Worm (Caenorhabditis elegans) whole organism, young adult: Measurements from ENCODE around the gene prk-2.
"Not testable (repeated sequence)": the region's sequence is repeated elsewhere in the genome, so short reads cannot be mapped to it uniquely, and the experiment has no call there.

Experiments used
- B0035.1 ChIP-seq: sonication (generic microtip); optimal IDR thresholded peaks from 2 replicates; lab custom pipeline; 2016; ENCODE audit warnings: missing genetic modification characterization, mild to moderate bottlenecking, missing compliant biosample characterization, missing genotype, missing genetic modification reagents
- B0261.1 ChIP-seq: sonication (generic microtip); optimal IDR thresholded peaks from 2 replicates; lab custom pipeline; 2016; ENCODE audit warnings: mild to moderate bottlenecking, missing genetic modification characterization, moderate library complexity, missing compliant biosample characterization
- F33H1.4 ChIP-seq: fragments of 200-800 bp; sonication (Bioruptor generic); IDR thresholded peaks from 2 replicates; pipeline ENCODE4 v1.3.6; 2022; ENCODE audit warnings: missing genetic modification reagents, missing genetic modification characterization, missing compliant biosample characterization
- F49E8.2 ChIP-seq: sonication (generic microtip); optimal IDR thresholded peaks from 3 replicates; lab custom pipeline; 2017; ENCODE audit warnings: missing genetic modification characterization, mild to moderate bottlenecking, missing compliant biosample characterization, antibody characterized with exemption, moderate library complexity; ENCODE audit not compliant: insufficient read depth
- F52B5.7 ChIP-seq: sonication (generic microtip); optimal IDR thresholded peaks from 2 replicates; lab custom pipeline; 2016; ENCODE audit warnings: mild to moderate bottlenecking, missing genetic modification characterization, missing compliant biosample characterization
- T07F8.4 ChIP-seq: sonication (generic microtip); optimal IDR thresholded peaks from 2 replicates; lab custom pipeline; 2016; ENCODE audit warnings: mild to moderate bottlenecking, missing genetic modification characterization, moderate library complexity, missing compliant biosample characterization
- T26A5.8 ChIP-seq: sonication (generic microtip); optimal IDR thresholded peaks from 2 replicates; lab custom pipeline; 2016; ENCODE audit warnings: missing genetic modification characterization, missing compliant biosample characterization
- Y53G8AR.9 ChIP-seq: fragments of 200-800 bp; sonication (Bioruptor generic); conservative IDR thresholded peaks from 2 replicates; pipeline ENCODE4 v1.3.6; 2022; ENCODE audit warnings: missing genetic modification reagents, missing genetic modification characterization, missing compliant biosample characterization
- ama-1 ChIP-seq, 3 experiments: fragments of 150-350 bp in 1 of 3; sonication (generic microtip) in 2 of 3; optimal IDR thresholded peaks; 2 replicates each; lab custom pipeline; 2014 to 2018; ENCODE audit warnings: missing biosample characterization in 2 of 3, missing genetic modification characterization in 2 of 3, missing genetic modification reagents in 2 of 3
- aptf-3 ChIP-seq: fragments of 200-800 bp; sonication (Bioruptor generic); IDR thresholded peaks from 2 replicates; pipeline ENCODE4 v1.3.6; 2022; ENCODE audit warnings: missing genetic modification characterization, missing compliant biosample characterization
- atf-7 ChIP-seq: sonication (generic microtip); optimal IDR thresholded peaks from 2 replicates; lab custom pipeline; 2017; ENCODE audit warnings: mild to moderate bottlenecking, missing genetic modification characterization, missing compliant biosample characterization
- attf-3 ChIP-seq: fragments of 200-800 bp; sonication (Bioruptor generic); conservative IDR thresholded peaks from 2 replicates; pipeline ENCODE4 v1.3.6; 2022; ENCODE audit warnings: missing genetic modification reagents, missing genetic modification characterization, missing compliant biosample characterization
- bed-1 ChIP-seq: fragments of 200-800 bp; sonication (Bioruptor generic); IDR thresholded peaks from 2 replicates; pipeline ENCODE4 v1.3.6; 2022; ENCODE audit warnings: missing genetic modification reagents, missing genetic modification characterization, missing compliant biosample characterization
- ccch-3 ChIP-seq: fragments of 200-800 bp; sonication (Bioruptor generic); optimal IDR thresholded peaks from 2 replicates; lab custom pipeline; 2018; ENCODE audit warnings: mild to moderate bottlenecking, missing genetic modification characterization, missing compliant biosample characterization
- cebp-1 ChIP-seq, 2 experiments: fragments of 200-800 bp in 1 of 2; sonication (Bioruptor generic) in 1 of 2; sonication (generic microtip) in 1 of 2; IDR thresholded peaks in 1 of 2; optimal IDR thresholded peaks in 1 of 2; 2 replicates each; pipeline versions ENCODE4 v1.3.6 to Lab custom; 2017 to 2022; ENCODE audit warnings: missing compliant biosample characterization in 2 of 2, missing genetic modification characterization in 2 of 2, mild to moderate bottlenecking in 1 of 2, missing genetic modification reagents in 1 of 2, moderate library complexity in 1 of 2
- die-1 ChIP-seq: sonication (generic microtip); optimal IDR thresholded peaks from 2 replicates; lab custom pipeline; 2016; ENCODE audit warnings: missing genotype, mild to moderate bottlenecking, missing genetic modification characterization, missing compliant biosample characterization
- dox-1 ChIP-seq: fragments of 200-800 bp; sonication (Bioruptor generic); IDR thresholded peaks from 2 replicates; pipeline ENCODE4 v1.3.6; 2022; ENCODE audit warnings: missing genetic modification reagents, missing genetic modification characterization, missing compliant biosample characterization
- dpff-1 ChIP-seq: sonication (generic microtip); optimal IDR thresholded peaks from 2 replicates; lab custom pipeline; 2017; ENCODE audit warnings: mild to moderate bottlenecking, missing genetic modification characterization, missing compliant biosample characterization
- efl-1 ChIP-seq: fragments of 150-350 bp; optimal IDR thresholded peaks from 2 replicates; lab custom pipeline; 2014; ENCODE audit warnings: missing biosample characterization, missing genetic modification reagents, missing genetic modification characterization
- egl-18 ChIP-seq: fragments of 200-800 bp; sonication (Bioruptor generic); IDR thresholded peaks from 2 replicates; pipeline ENCODE4 v1.3.6; 2022; ENCODE audit warnings: missing genetic modification reagents, missing genetic modification characterization, missing compliant biosample characterization
- egrh-3 ChIP-seq: fragments of 200-800 bp; sonication (Bioruptor generic); IDR thresholded peaks from 2 replicates; pipeline ENCODE4 v1.3.6; 2022; ENCODE audit warnings: missing genetic modification reagents, missing genetic modification characterization, missing compliant biosample characterization
- hmg-1.2 ChIP-seq: fragments of 200-800 bp; sonication (Bioruptor generic); IDR thresholded peaks from 2 replicates; pipeline ENCODE4 v1.3.6; 2022; ENCODE audit warnings: missing genetic modification reagents, missing genetic modification characterization, missing compliant biosample characterization
- hmg-20 ChIP-seq: fragments of 200-800 bp; sonication (Bioruptor generic); IDR thresholded peaks from 2 replicates; pipeline ENCODE4 v1.3.6; 2022; ENCODE audit warnings: missing genetic modification reagents, missing genetic modification characterization, missing compliant biosample characterization
- hsf-1 ChIP-seq: fragments of 200-800 bp; sonication (Bioruptor generic); IDR thresholded peaks from 2 replicates; pipeline ENCODE4 v1.3.6; 2022; ENCODE audit warnings: missing genetic modification reagents, missing genetic modification characterization, missing compliant biosample characterization
- lag-1 ChIP-seq: fragments of 200-800 bp; sonication (Bioruptor generic); IDR thresholded peaks from 2 replicates; pipeline ENCODE4 v1.3.6; 2022; ENCODE audit warnings: missing genetic modification reagents, missing genetic modification characterization, missing compliant biosample characterization
- let-526 ChIP-seq: fragments of 200-800 bp; sonication (Bioruptor generic); IDR thresholded peaks from 2 replicates; pipeline ENCODE4 v1.3.6; 2022; ENCODE audit warnings: missing genetic modification reagents, missing genetic modification characterization, missing compliant biosample characterization
- let-607 ChIP-seq, 2 experiments: fragments of 200-800 bp in 1 of 2; sonication (Bioruptor generic) in 1 of 2; sonication (generic microtip) in 1 of 2; optimal IDR thresholded peaks; 2 replicates each; lab custom pipeline; 2016 to 2018; ENCODE audit warnings: mild to moderate bottlenecking in 2 of 2, missing compliant biosample characterization in 2 of 2, missing genetic modification characterization in 2 of 2, moderate library complexity in 2 of 2, missing genotype in 1 of 2
- lin-35 ChIP-seq, 3 experiments: fragments of 150-350 bp in 2 of 3; sonication (generic microtip) in 1 of 3; optimal IDR thresholded peaks; 2 replicates each; lab custom pipeline; 2014 to 2018; ENCODE audit warnings: missing biosample characterization in 3 of 3, missing genetic modification characterization in 3 of 3, missing genetic modification reagents in 3 of 3
- lin-54 ChIP-seq: fragments of 200-800 bp; sonication (Bioruptor generic); optimal IDR thresholded peaks from 2 replicates; lab custom pipeline; 2018; ENCODE audit warnings: mild to moderate bottlenecking, missing genetic modification characterization, missing compliant biosample characterization
- lsl-1 ChIP-seq: fragments of 200-800 bp; sonication (Bioruptor generic); optimal IDR thresholded peaks from 2 replicates; lab custom pipeline; 2018; ENCODE audit warnings: mild to moderate bottlenecking, missing genetic modification characterization, moderate library complexity, missing compliant biosample characterization
- madf-10 ChIP-seq: sonication (generic microtip); optimal IDR thresholded peaks from 2 replicates; lab custom pipeline; 2016; ENCODE audit warnings: mild to moderate bottlenecking, missing genetic modification characterization, missing compliant biosample characterization
- mcd-1 ChIP-seq: fragments of 200-800 bp; sonication (Bioruptor generic); IDR thresholded peaks from 2 replicates; pipeline ENCODE4 v1.3.6; 2022; ENCODE audit warnings: missing genetic modification reagents, missing genetic modification characterization, missing compliant biosample characterization
- nfya-1 ChIP-seq: sonication (generic microtip); optimal IDR thresholded peaks from 2 replicates; lab custom pipeline; 2017; ENCODE audit warnings: antibody characterized with exemption, missing compliant biosample characterization, missing genetic modification characterization, borderline replicate concordance; ENCODE audit not compliant: insufficient read depth
- nhr-120 ChIP-seq: fragments of 200-800 bp; sonication (Bioruptor generic); IDR thresholded peaks from 2 replicates; pipeline ENCODE4 v1.3.6; 2022; ENCODE audit warnings: missing genetic modification characterization, missing compliant biosample characterization
- nhr-27 ChIP-seq: fragments of 200-800 bp; sonication (Bioruptor generic); optimal IDR thresholded peaks from 2 replicates; lab custom pipeline; 2018; ENCODE audit warnings: mild to moderate bottlenecking, missing genetic modification characterization, moderate library complexity, missing compliant biosample characterization
- sdz-38 ChIP-seq: sonication (generic microtip); optimal IDR thresholded peaks from 2 replicates; lab custom pipeline; 2016; ENCODE audit warnings: missing genotype, missing genetic modification characterization, missing compliant biosample characterization
- snpc-1.3 ChIP-seq: sonication (generic microtip); optimal IDR thresholded peaks from 2 replicates; lab custom pipeline; 2017; ENCODE audit warnings: missing genetic modification characterization, mild to moderate bottlenecking, missing compliant biosample characterization, antibody characterized with exemption, moderate library complexity, missing genotype, missing genetic modification reagents; ENCODE audit not compliant: insufficient read depth
- somi-1 ChIP-seq: fragments of 200-800 bp; sonication (Bioruptor generic); optimal IDR thresholded peaks from 2 replicates; lab custom pipeline; 2018; ENCODE audit warnings: mild to moderate bottlenecking, missing genetic modification characterization, missing compliant biosample characterization
- sptf-2 ChIP-seq: fragments of 200-800 bp; sonication (Bioruptor generic); optimal IDR thresholded peaks from 2 replicates; lab custom pipeline; 2018; ENCODE audit warnings: mild to moderate bottlenecking, missing genetic modification characterization, missing compliant biosample characterization
- xnd-1 ChIP-seq: sonication (generic microtip); optimal IDR thresholded peaks from 2 replicates; lab custom pipeline; 2016; ENCODE audit warnings: missing genotype, missing genetic modification reagents, missing genetic modification characterization, missing compliant biosample characterization
- zfh-2 ChIP-seq: fragments of 200-800 bp; sonication (Bioruptor generic); conservative IDR thresholded peaks from 2 replicates; pipeline ENCODE4 v1.3.6; 2022; ENCODE audit warnings: missing genetic modification reagents, missing genetic modification characterization, missing compliant biosample characterization
- ztf-18 ChIP-seq: sonication (generic microtip); optimal IDR thresholded peaks from 2 replicates; lab custom pipeline; 2016; ENCODE audit warnings: missing genotype, mild to moderate bottlenecking, missing genetic modification characterization, missing compliant biosample characterization
- ztf-6 ChIP-seq: fragments of 200-800 bp; sonication (Bioruptor generic); IDR thresholded peaks from 2 replicates; pipeline ENCODE4 v1.3.6; 2022; ENCODE audit warnings: missing genetic modification reagents, missing genetic modification characterization, missing compliant biosample characterization

prk-2 gene

DNA sequence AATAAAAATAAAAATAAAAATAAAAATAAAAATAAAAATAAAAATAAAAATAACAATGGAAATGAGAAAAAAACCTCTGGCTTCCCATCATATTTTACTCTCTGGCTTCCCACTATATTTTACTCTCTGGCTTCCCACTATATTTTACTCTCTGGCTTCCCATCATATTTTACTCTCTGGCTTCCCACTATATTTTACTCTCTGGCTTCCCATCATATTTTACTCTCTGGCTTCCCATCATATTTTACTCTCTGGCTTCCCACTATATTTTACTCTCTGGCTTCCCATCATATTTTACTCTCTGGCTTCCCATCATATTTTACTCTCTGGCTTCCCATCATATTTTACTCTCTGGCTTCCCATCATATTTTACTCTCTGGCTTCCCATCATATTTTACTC is 35.7 kb downstream of the prk-2 start:
- peak; percentile 96 for TF ChIP-seq egrh-3 (GFP tag; lab: Robert Waterston, UW)
- TF ChIP-seq, all 124 proteins: peak for 1; not testable (repeated sequence) for 123

DNA sequence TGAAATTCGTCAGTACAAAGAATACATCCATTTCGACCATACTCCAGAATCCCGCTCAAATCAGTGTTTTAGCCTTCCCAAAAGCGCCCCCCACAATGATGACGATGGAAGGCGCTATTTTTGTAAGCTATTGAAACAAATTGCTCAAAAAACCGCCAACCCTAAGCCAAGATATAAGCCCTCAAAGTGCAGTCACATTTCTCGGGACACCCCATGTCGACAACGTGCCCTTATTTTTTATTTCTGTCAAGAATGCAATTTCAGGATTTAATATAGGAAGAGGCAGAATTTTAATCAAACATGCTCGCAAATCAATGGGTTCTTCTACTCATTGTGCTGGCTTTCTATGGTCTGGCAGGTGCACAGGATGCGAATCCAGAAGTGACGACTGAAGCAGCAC is 37.3 kb downstream of the prk-2 start, which contains the start of gene Y53G8AR.1:
TSS of gene Y53G8AR.1 (plus strand) at position 301 of the 400 bp plus-strand sequence.
- TF ChIP-seq ztf-18 (tag; lab: Kevin White, UChicago); ccch-3 (GFP tag; lab: Kevin White, UChicago); nfya-1: not testable (repeated sequence)

DNA sequence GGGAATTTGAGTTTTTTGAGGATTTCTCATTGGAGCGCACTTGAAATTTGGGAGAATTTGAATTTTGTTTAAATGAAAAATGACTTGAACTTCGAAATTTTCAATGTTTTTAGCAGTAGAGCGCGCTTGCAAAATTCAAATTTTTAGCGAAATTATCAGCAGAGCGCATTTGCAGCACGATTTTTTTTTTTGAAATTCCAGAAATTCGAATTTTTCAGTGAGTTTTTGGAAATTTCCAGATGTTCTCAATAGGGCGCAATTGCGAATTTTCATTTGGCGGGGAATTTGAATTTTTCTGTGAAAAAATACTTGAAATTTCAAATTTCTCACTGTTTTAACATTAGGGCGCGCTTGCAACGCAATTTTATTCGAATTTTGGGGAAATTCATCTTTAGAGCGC is 38.2 kb downstream of the prk-2 start:
- TF ChIP-seq hmg-20 (no peak), atf-7 (tag; lab: Kevin White, UChicago) (no peak), efl-1 (peak; percentile 27), snpc-1.3 (peak; percentile 13), madf-10 (tag; lab: Kevin White, UChicago) (no peak), dpff-1 (tag; lab: Kevin White, UChicago) (no peak), cebp-1 (GFP tag; IDR thresholded peaks at IDR 0.05; lab: Robert Waterston, UW) (no peak), cebp-1 (tag; optimal IDR thresholded peaks at IDR 0.05; lab: Kevin White, UChicago) (no peak), mcd-1 (GFP tag; lab: Robert Waterston, UW) (peak; percentile 77), aptf-3 (GFP tag; lab: Robert Waterston, UW) (no peak), lin-35 (GFP tag; optimal IDR thresholded peaks at IDR 0.05; lab: Kevin White, UChicago) (no peak), T07F8.4 (tag; lab: Kevin White, UChicago) (no peak), sptf-2 (GFP tag; lab: Kevin White, UChicago) (no peak), F33H1.4 (0 out of 2 replicates have a peak, but pooled peaks have one; percentile 6), B0035.1 (tag; lab: Kevin White, UChicago) (no peak), zfh-2 (GFP tag; lab: Robert Waterston, UW) (no peak), dox-1 (GFP tag; lab: Robert Waterston, UW) (no peak), sdz-38 (tag; lab: Kevin White, UChicago) (no peak), F52B5.7 (tag; lab: Kevin White, UChicago) (no peak), let-526 (GFP tag; lab: Robert Waterston, UW) (no peak), xnd-1 (tag; lab: Kevin White, UChicago) (peak; percentile 40), Y53G8AR.9 (no peak), nhr-27 (tag; lab: Kevin White, UChicago) (no peak), nfya-1 (no peak), hmg-1.2 (GFP tag; lab: Robert Waterston, UW) (no peak), lsl-1 (GFP tag; lab: Kevin White, UChicago) (peak; percentile 35), lin-54 (GFP tag; lab: Kevin White, UChicago) (peak; percentile 64), egrh-3 (GFP tag; lab: Robert Waterston, UW) (no peak), somi-1 (GFP tag; lab: Kevin White, UChicago) (no peak), hsf-1 (0 out of 2 replicates have a peak, but pooled peaks have one; percentile 30), let-607 (tag; optimal IDR thresholded peaks at IDR 0.05; lab: Kevin White, UChicago) (no peak), bed-1 (GFP tag; lab: Robert Waterston, UW) (no peak), F49E8.2 (peak; percentile 29), die-1 (no peak), ztf-6 (GFP tag; lab: Robert Waterston, UW) (no peak), T26A5.8 (tag; lab: Kevin White, UChicago) (no peak), lag-1 (GFP tag; lab: Robert Waterston, UW) (no peak), attf-3 (GFP tag; lab: Robert Waterston, UW) (no peak), egl-18 (GFP tag; lab: Robert Waterston, UW) (no peak), B0261.1 (no peak), nhr-120 (GFP tag; lab: Robert Waterston, UW) (no peak), ama-1 (optimal IDR thresholded peaks at IDR 0.05; lab: Kevin White, UChicago) (no peak), ama-1 (GFP tag; optimal IDR thresholded peaks at IDR 0.05; lab: Kevin White, UChicago) (no peak)
